Worm (Caenorhabditis elegans) whole organism, young adult: ENCODE results near the gene odr-1.

Experiments
- B0019.2 ChIP-seq: fragments of 200-800 bp; sonication (Bioruptor generic); conservative IDR thresholded peaks from 2 replicates; pipeline ENCODE4 v1.3.6; 2022; ENCODE audit warnings: missing genetic modification reagents, missing genetic modification characterization, missing compliant biosample characterization
- F49E8.2 ChIP-seq: sonication (generic microtip); optimal IDR thresholded peaks from 3 replicates; lab custom pipeline; 2017; ENCODE audit warnings: missing genetic modification characterization, mild to moderate bottlenecking, missing compliant biosample characterization, antibody characterized with exemption, moderate library complexity; ENCODE audit not compliant: insufficient read depth
- F52B5.7 ChIP-seq: sonication (generic microtip); optimal IDR thresholded peaks from 2 replicates; lab custom pipeline; 2016; ENCODE audit warnings: mild to moderate bottlenecking, missing genetic modification characterization, missing compliant biosample characterization
- F55B11.4 ChIP-seq: sonication (generic microtip); optimal IDR thresholded peaks from 2 replicates; lab custom pipeline; 2016; ENCODE audit warnings: missing compliant biosample characterization, missing genetic modification characterization, borderline replicate concordance; ENCODE audit not compliant: insufficient read depth
- F57C9.4 ChIP-seq: sonication (generic microtip); optimal IDR thresholded peaks from 2 replicates; lab custom pipeline; 2017; ENCODE audit warnings: mild to moderate bottlenecking, missing genetic modification characterization, missing compliant biosample characterization
- K11D2.4 ChIP-seq: fragments of 200-800 bp; sonication (Bioruptor generic); IDR thresholded peaks from 2 replicates; pipeline ENCODE4 v1.3.6; 2022; ENCODE audit warnings: missing genetic modification reagents, missing genetic modification characterization, missing compliant biosample characterization
- K12H6.12 ChIP-seq: fragments of 200-800 bp; sonication (Bioruptor generic); optimal IDR thresholded peaks from 2 replicates; lab custom pipeline; 2018; ENCODE audit warnings: mild to moderate bottlenecking, missing genetic modification characterization, missing compliant biosample characterization
- Y95B8A.8 ChIP-seq: fragments of 200-800 bp; sonication (Bioruptor generic); IDR thresholded peaks from 2 replicates; pipeline ENCODE4 v1.3.6; 2022; ENCODE audit warnings: missing genetic modification reagents, missing genetic modification characterization, missing compliant biosample characterization
- ama-1 ChIP-seq, 3 experiments: fragments of 150-350 bp in 1 of 3; sonication (generic microtip) in 2 of 3; optimal IDR thresholded peaks; 2 replicates each; lab custom pipeline; 2014 to 2018; ENCODE audit warnings: missing biosample characterization in 2 of 3, missing genetic modification characterization in 2 of 3, missing genetic modification reagents in 2 of 3
- aptf-3 ChIP-seq: fragments of 200-800 bp; sonication (Bioruptor generic); IDR thresholded peaks from 2 replicates; pipeline ENCODE4 v1.3.6; 2022; ENCODE audit warnings: missing genetic modification characterization, missing compliant biosample characterization
- atf-7 ChIP-seq: sonication (generic microtip); optimal IDR thresholded peaks from 2 replicates; lab custom pipeline; 2017; ENCODE audit warnings: mild to moderate bottlenecking, missing genetic modification characterization, missing compliant biosample characterization
- bed-1 ChIP-seq: fragments of 200-800 bp; sonication (Bioruptor generic); IDR thresholded peaks from 2 replicates; pipeline ENCODE4 v1.3.6; 2022; ENCODE audit warnings: missing genetic modification reagents, missing genetic modification characterization, missing compliant biosample characterization
- ceh-27 ChIP-seq: fragments of 200-800 bp; sonication (Bioruptor generic); optimal IDR thresholded peaks from 2 replicates; lab custom pipeline; 2018; ENCODE audit warnings: mild to moderate bottlenecking, missing genetic modification characterization, moderate library complexity, missing compliant biosample characterization
- ceh-58 ChIP-seq: fragments of 200-800 bp; sonication (Bioruptor generic); IDR thresholded peaks from 2 replicates; pipeline ENCODE4 v1.3.6; 2022; ENCODE audit warnings: missing genetic modification characterization, missing compliant biosample characterization
- ceh-91 ChIP-seq: fragments of 200-800 bp; sonication (Bioruptor generic); IDR thresholded peaks from 2 replicates; pipeline ENCODE4 v1.3.6; 2022; ENCODE audit warnings: missing genetic modification reagents, missing genetic modification characterization, missing compliant biosample characterization
- dox-1 ChIP-seq: fragments of 200-800 bp; sonication (Bioruptor generic); IDR thresholded peaks from 2 replicates; pipeline ENCODE4 v1.3.6; 2022; ENCODE audit warnings: missing genetic modification reagents, missing genetic modification characterization, missing compliant biosample characterization
- efl-1 ChIP-seq: fragments of 150-350 bp; optimal IDR thresholded peaks from 2 replicates; lab custom pipeline; 2014; ENCODE audit warnings: missing biosample characterization, missing genetic modification reagents, missing genetic modification characterization
- egrh-3 ChIP-seq: fragments of 200-800 bp; sonication (Bioruptor generic); IDR thresholded peaks from 2 replicates; pipeline ENCODE4 v1.3.6; 2022; ENCODE audit warnings: missing genetic modification reagents, missing genetic modification characterization, missing compliant biosample characterization
- ekl-4 ChIP-seq: fragments of 200-800 bp; sonication (Bioruptor generic); IDR thresholded peaks from 2 replicates; pipeline ENCODE4 v1.3.6; 2022; ENCODE audit warnings: missing genetic modification reagents, missing genetic modification characterization, missing compliant biosample characterization
- hsf-1 ChIP-seq: fragments of 200-800 bp; sonication (Bioruptor generic); IDR thresholded peaks from 2 replicates; pipeline ENCODE4 v1.3.6; 2022; ENCODE audit warnings: missing genetic modification reagents, missing genetic modification characterization, missing compliant biosample characterization
- lag-1 ChIP-seq: fragments of 200-800 bp; sonication (Bioruptor generic); IDR thresholded peaks from 2 replicates; pipeline ENCODE4 v1.3.6; 2022; ENCODE audit warnings: missing genetic modification reagents, missing genetic modification characterization, missing compliant biosample characterization
- lin-26 ChIP-seq: fragments of 200-800 bp; sonication (Bioruptor generic); IDR thresholded peaks from 2 replicates; pipeline ENCODE4 v1.3.6; 2022; ENCODE audit warnings: missing genetic modification reagents, missing genetic modification characterization, missing compliant biosample characterization
- lin-40 ChIP-seq: sonication (generic microtip); optimal IDR thresholded peaks from 2 replicates; lab custom pipeline; 2016; ENCODE audit warnings: missing genetic modification characterization, mild to moderate bottlenecking, missing compliant biosample characterization, missing genotype, missing genetic modification reagents
- lin-54 ChIP-seq: fragments of 200-800 bp; sonication (Bioruptor generic); optimal IDR thresholded peaks from 2 replicates; lab custom pipeline; 2018; ENCODE audit warnings: mild to moderate bottlenecking, missing genetic modification characterization, missing compliant biosample characterization
- mcd-1 ChIP-seq: fragments of 200-800 bp; sonication (Bioruptor generic); IDR thresholded peaks from 2 replicates; pipeline ENCODE4 v1.3.6; 2022; ENCODE audit warnings: missing genetic modification reagents, missing genetic modification characterization, missing compliant biosample characterization
- nfya-1 ChIP-seq: sonication (generic microtip); optimal IDR thresholded peaks from 2 replicates; lab custom pipeline; 2017; ENCODE audit warnings: antibody characterized with exemption, missing compliant biosample characterization, missing genetic modification characterization, borderline replicate concordance; ENCODE audit not compliant: insufficient read depth
- nfyb-1 ChIP-seq: fragments of 200-800 bp; sonication (Bioruptor generic); IDR thresholded peaks from 2 replicates; pipeline ENCODE4 v1.3.6; 2022; ENCODE audit warnings: missing genetic modification reagents, missing genetic modification characterization, missing compliant biosample characterization
- nhr-120 ChIP-seq: fragments of 200-800 bp; sonication (Bioruptor generic); IDR thresholded peaks from 2 replicates; pipeline ENCODE4 v1.3.6; 2022; ENCODE audit warnings: missing genetic modification characterization, missing compliant biosample characterization
- nhr-80 ChIP-seq: sonication (generic microtip); optimal IDR thresholded peaks from 2 replicates; lab custom pipeline; 2016; ENCODE audit warnings: missing genetic modification characterization, missing compliant biosample characterization
- nhr-90 ChIP-seq: sonication (generic microtip); optimal IDR thresholded peaks from 2 replicates; lab custom pipeline; 2016; ENCODE audit warnings: missing genotype, mild to moderate bottlenecking, missing genetic modification characterization, missing compliant biosample characterization
- snpc-4 ChIP-seq, 5 experiments: fragments of 150-350 bp in 1 of 5; sonication (generic microtip) in 4 of 5; optimal IDR thresholded peaks; 2 replicates each; lab custom pipeline; 2014 to 2018; ENCODE audit warnings: missing genetic modification characterization in 5 of 5, missing biosample characterization in 3 of 5, antibody characterized with exemption in 2 of 5, mild to moderate bottlenecking in 2 of 5, missing compliant biosample characterization in 2 of 5, missing genotype in 2 of 5, moderate library complexity in 2 of 5, missing genetic modification reagents in 1 of 5
- sptf-2 ChIP-seq: fragments of 200-800 bp; sonication (Bioruptor generic); optimal IDR thresholded peaks from 2 replicates; lab custom pipeline; 2018; ENCODE audit warnings: mild to moderate bottlenecking, missing genetic modification characterization, missing compliant biosample characterization
- tbp1 ChIP-seq: fragments of 200-800 bp; sonication (Bioruptor generic); optimal IDR thresholded peaks from 2 replicates; lab custom pipeline; 2018; ENCODE audit warnings: mild to moderate bottlenecking, missing genetic modification characterization, missing compliant biosample characterization
- tlf-1 ChIP-seq: fragments of 200-800 bp; sonication (Bioruptor generic); optimal IDR thresholded peaks from 2 replicates; lab custom pipeline; 2018; ENCODE audit warnings: mild to moderate bottlenecking, missing genetic modification characterization, missing compliant biosample characterization
- unc-130 ChIP-seq: sonication (generic microtip); optimal IDR thresholded peaks from 2 replicates; lab custom pipeline; 2016; ENCODE audit warnings: missing genetic modification reagents, missing genetic modification characterization, missing compliant biosample characterization
- zfh-2 ChIP-seq: fragments of 200-800 bp; sonication (Bioruptor generic); conservative IDR thresholded peaks from 2 replicates; pipeline ENCODE4 v1.3.6; 2022; ENCODE audit warnings: missing genetic modification reagents, missing genetic modification characterization, missing compliant biosample characterization
- zim-3 ChIP-seq: sonication (generic microtip); optimal IDR thresholded peaks from 2 replicates; lab custom pipeline; 2017; ENCODE audit warnings: mild to moderate bottlenecking, missing genetic modification characterization, moderate library complexity, missing compliant biosample characterization

odr-1 gene

DNA sequence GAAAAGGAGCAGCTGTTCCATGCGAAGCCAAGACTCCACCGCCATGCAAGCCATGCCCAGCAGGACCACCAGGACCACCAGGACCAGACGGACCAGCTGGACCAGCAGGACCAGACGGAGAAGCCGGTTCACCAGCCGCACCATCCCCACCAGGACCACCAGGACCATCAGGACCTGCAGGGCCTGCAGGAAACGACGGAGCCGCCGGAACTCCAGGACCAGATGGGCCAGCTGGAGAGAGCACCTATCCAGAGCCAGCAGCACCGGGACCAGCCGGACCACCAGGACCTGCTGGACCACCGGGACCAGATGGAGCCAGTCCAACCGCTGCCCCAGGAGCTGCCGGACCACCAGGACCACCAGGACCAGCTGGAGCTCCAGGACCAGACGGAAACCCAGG lies 41.2 kb upstream of the odr-1 start:
- TF ChIP-seq zfh-2 (GFP tag; lab: Robert Waterston, UW) (peak; percentile 91), dox-1 (GFP tag; lab: Robert Waterston, UW) (0 out of 2 replicates have a peak, but pooled peaks have one; percentile 14), ceh-58 (no peak), egrh-3 (GFP tag; lab: Robert Waterston, UW) (peak; percentile 98), sptf-2 (GFP tag; lab: Kevin White, UChicago) (no peak), mcd-1 (peak; percentile 62)

DNA sequence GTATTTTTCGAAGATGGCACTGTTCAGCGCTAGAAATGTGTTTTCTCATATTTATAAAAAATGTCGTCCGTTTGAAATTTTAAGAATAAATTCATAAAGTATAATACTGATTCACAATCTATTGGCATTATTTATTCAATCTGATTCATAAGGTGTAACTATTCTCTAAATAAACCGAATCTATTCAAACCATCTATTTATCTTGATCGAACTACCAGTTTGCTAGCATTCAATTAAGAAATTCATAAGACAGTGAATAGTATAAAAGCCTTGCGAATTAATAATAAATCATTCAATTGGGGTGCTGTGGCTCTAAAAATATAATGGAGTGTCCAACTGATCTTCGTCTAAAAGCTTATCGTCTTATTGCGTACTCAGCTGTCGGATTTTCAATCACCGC lies 40.4 kb upstream of the odr-1 start, which contains the start of gene col-44:
Gene col-44, plus strand, starts transcription at position 301 of the 400 bp plus-strand sequence.
- no peak for TF ChIP-seq efl-1 (GFP tag; lab: Kevin White, UChicago)
- TF ChIP-seq ekl-4 (GFP tag; lab: Robert Waterston, UW), result no peak
- no peak for TF ChIP-seq F57C9.4 (tag; lab: Kevin White, UChicago)
- TF ChIP-seq bed-1 (GFP tag; lab: Robert Waterston, UW), result no peak
- no peak for TF ChIP-seq ama-1 (optimal IDR thresholded peaks at IDR 0.05; lab: Kevin White, UChicago)
- no peak for TF ChIP-seq ama-1 (GFP tag; optimal IDR thresholded peaks at IDR 0.05; lab: Kevin White, UChicago)

ce11 chrX:13590688-13591087 lies 39.9 kb upstream of the odr-1 start:
- peak; percentile 51; the same call in 1 of the 2 replicates for TF ChIP-seq egrh-3 (GFP tag; lab: Robert Waterston, UW)
- TF ChIP-seq zfh-2 (GFP tag; lab: Robert Waterston, UW), result peak; percentile 90
- TF ChIP-seq nfya-1 (tag; lab: Kevin White, UChicago), result no peak
- no peak for TF ChIP-seq zim-3 (tag; lab: Kevin White, UChicago)
- TF ChIP-seq lin-40 (tag; lab: Kevin White, UChicago), result no peak
- TF ChIP-seq, all 124 proteins: peak for 2

ce11 chrX:13589735-13590134 lies 38.9 kb upstream of the odr-1 start, which contains the start of gene col-9:
TSS of gene col-9 (plus strand) at chrX:13590035.
- TF ChIP-seq snpc-4 (GFP tag; optimal IDR thresholded peaks at IDR 0.05; lab: Kevin White, UChicago) (no peak), snpc-4 (tag; optimal IDR thresholded peaks at IDR 0.05; lab: Kevin White, UChicago) (no peak), hsf-1 (GFP tag; lab: Robert Waterston, UW) (no peak)

ce11 chrX:13584725-13585371 lies 34.1 kb upstream of the odr-1 start, which contains the start of gene unc-84:
TSS of gene unc-84 (plus strand) at chrX:13584775.
- TF ChIP-seq lin-54 (GFP tag; lab: Kevin White, UChicago) (peak; percentile 10), unc-130 (no peak), K12H6.12 (tag; lab: Kevin White, UChicago) (no peak), zfh-2 (GFP tag; lab: Robert Waterston, UW) (peak; percentile 58; the same call in 1 of the 2 replicates), B0019.2 (no peak), F49E8.2 (no peak)

DNA sequence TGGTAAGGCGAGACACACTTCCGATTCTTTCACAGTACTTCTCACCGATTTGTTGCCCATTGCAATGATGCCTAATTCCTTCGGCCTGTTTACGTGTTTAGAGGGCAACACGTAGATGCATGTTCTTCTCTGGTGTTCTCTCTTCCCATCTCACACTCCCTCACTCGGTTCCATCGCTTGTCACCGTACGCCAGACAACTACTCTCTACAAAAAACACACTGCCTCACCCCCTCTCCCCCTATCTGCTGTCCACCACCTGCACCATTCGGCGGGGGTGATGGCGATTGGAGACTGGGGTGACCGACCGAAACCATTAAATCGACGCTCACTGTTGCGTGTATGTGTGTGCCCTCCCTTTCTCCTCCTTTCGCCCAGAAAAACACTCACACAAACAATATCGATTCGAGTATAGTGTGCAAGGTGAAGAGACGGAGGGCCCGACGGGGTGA lies 33.1 kb upstream of the odr-1 start:
- TF ChIP-seq F55B11.4 (no peak), nhr-120 (GFP tag; lab: Robert Waterston, UW) (no peak), atf-7 (tag; lab: Kevin White, UChicago) (no peak), tbp1 (no peak), nhr-80 (tag; lab: Kevin White, UChicago) (peak; percentile 53), K12H6.12 (tag; lab: Kevin White, UChicago) (peak; percentile 39), ceh-27 (GFP tag; lab: Kevin White, UChicago) (peak; percentile 12), Y95B8A.8 (GFP tag; lab: Robert Waterston, UW) (no peak), K11D2.4 (GFP tag; lab: Robert Waterston, UW) (no peak), aptf-3 (GFP tag; lab: Robert Waterston, UW) (no peak), lin-26 (GFP tag; lab: Robert Waterston, UW) (0 out of 2 replicates have a peak, but pooled peaks have one; percentile 45), zfh-2 (GFP tag; lab: Robert Waterston, UW) (no peak), mcd-1 (peak; percentile 38), F52B5.7 (peak; percentile 63), nfyb-1 (GFP tag; lab: Robert Waterston, UW) (no peak), lin-40 (tag; lab: Kevin White, UChicago) (no peak), lag-1 (GFP tag; lab: Robert Waterston, UW) (no peak), ceh-91 (GFP tag; lab: Robert Waterston, UW) (no peak), tlf-1 (GFP tag; lab: Kevin White, UChicago) (no peak), nhr-90 (tag; lab: Kevin White, UChicago) (no peak)
